Worm (Caenorhabditis elegans) whole organism, young adult: Measurements from ENCODE around the gene T10G3.2.

Experiments
- D2030.7 ChIP-seq: fragments of 200-800 bp; sonication (Bioruptor generic); IDR thresholded peaks from 2 replicates; pipeline ENCODE4 v1.3.6; 2022; ENCODE audit warnings: missing genetic modification reagents, missing genetic modification characterization, missing compliant biosample characterization
- F33H1.4 ChIP-seq: fragments of 200-800 bp; sonication (Bioruptor generic); IDR thresholded peaks from 2 replicates; pipeline ENCODE4 v1.3.6; 2022; ENCODE audit warnings: missing genetic modification reagents, missing genetic modification characterization, missing compliant biosample characterization
- F37B4.10 ChIP-seq: fragments of 200-800 bp; sonication (Bioruptor generic); IDR thresholded peaks from 2 replicates; pipeline ENCODE4 v1.3.6; 2022; ENCODE audit warnings: missing genetic modification characterization, missing compliant biosample characterization
- K11D2.4 ChIP-seq: fragments of 200-800 bp; sonication (Bioruptor generic); IDR thresholded peaks from 2 replicates; pipeline ENCODE4 v1.3.6; 2022; ENCODE audit warnings: missing genetic modification reagents, missing genetic modification characterization, missing compliant biosample characterization
- ZK185.1 ChIP-seq: sonication (generic microtip); optimal IDR thresholded peaks from 2 replicates; lab custom pipeline; 2016; ENCODE audit warnings: mild to moderate bottlenecking, missing genetic modification characterization, missing compliant biosample characterization; ENCODE audit not compliant: poor library complexity, severe bottlenecking
- aptf-3 ChIP-seq: fragments of 200-800 bp; sonication (Bioruptor generic); IDR thresholded peaks from 2 replicates; pipeline ENCODE4 v1.3.6; 2022; ENCODE audit warnings: missing genetic modification characterization, missing compliant biosample characterization
- bed-2 ChIP-seq: fragments of 200-800 bp; sonication (Bioruptor generic); IDR thresholded peaks from 2 replicates; pipeline ENCODE4 v1.3.6; 2022; ENCODE audit warnings: missing genetic modification reagents, missing genetic modification characterization, missing compliant biosample characterization
- ccch-3 ChIP-seq: fragments of 200-800 bp; sonication (Bioruptor generic); optimal IDR thresholded peaks from 2 replicates; lab custom pipeline; 2018; ENCODE audit warnings: mild to moderate bottlenecking, missing genetic modification characterization, missing compliant biosample characterization
- cebp-2 ChIP-seq: fragments of 200-800 bp; sonication (Bioruptor generic); IDR thresholded peaks from 2 replicates; pipeline ENCODE4 v1.3.6; 2022; ENCODE audit warnings: missing genetic modification characterization, missing compliant biosample characterization
- die-1 ChIP-seq: sonication (generic microtip); optimal IDR thresholded peaks from 2 replicates; lab custom pipeline; 2016; ENCODE audit warnings: missing genotype, mild to moderate bottlenecking, missing genetic modification characterization, missing compliant biosample characterization
- rec-8 ChIP-seq, 2 experiments: sonication (generic microtip); optimal IDR thresholded peaks; 2 replicates each; lab custom pipeline; 2016; ENCODE audit warnings: mild to moderate bottlenecking in 2 of 2, missing genetic modification characterization in 2 of 2, missing genetic modification reagents in 2 of 2, missing genotype in 2 of 2, missing biosample characterization in 1 of 2, missing compliant biosample characterization in 1 of 2, moderate library complexity in 1 of 2
- unc-62 ChIP-seq: fragments of 150-350 bp; optimal IDR thresholded peaks from 2 replicates; lab custom pipeline; 2014; ENCODE audit warnings: missing biosample characterization, missing genetic modification reagents, missing genetic modification characterization
- ztf-22 ChIP-seq: fragments of 200-800 bp; sonication (Bioruptor generic); optimal IDR thresholded peaks from 2 replicates; lab custom pipeline; 2018; ENCODE audit warnings: mild to moderate bottlenecking, missing genetic modification characterization, moderate library complexity, missing compliant biosample characterization
- ztf-25 ChIP-seq: fragments of 200-800 bp; sonication (Bioruptor generic); IDR thresholded peaks from 2 replicates; pipeline ENCODE4 v1.3.6; 2022; ENCODE audit warnings: missing genetic modification reagents, missing genetic modification characterization, missing compliant biosample characterization

DNA sequence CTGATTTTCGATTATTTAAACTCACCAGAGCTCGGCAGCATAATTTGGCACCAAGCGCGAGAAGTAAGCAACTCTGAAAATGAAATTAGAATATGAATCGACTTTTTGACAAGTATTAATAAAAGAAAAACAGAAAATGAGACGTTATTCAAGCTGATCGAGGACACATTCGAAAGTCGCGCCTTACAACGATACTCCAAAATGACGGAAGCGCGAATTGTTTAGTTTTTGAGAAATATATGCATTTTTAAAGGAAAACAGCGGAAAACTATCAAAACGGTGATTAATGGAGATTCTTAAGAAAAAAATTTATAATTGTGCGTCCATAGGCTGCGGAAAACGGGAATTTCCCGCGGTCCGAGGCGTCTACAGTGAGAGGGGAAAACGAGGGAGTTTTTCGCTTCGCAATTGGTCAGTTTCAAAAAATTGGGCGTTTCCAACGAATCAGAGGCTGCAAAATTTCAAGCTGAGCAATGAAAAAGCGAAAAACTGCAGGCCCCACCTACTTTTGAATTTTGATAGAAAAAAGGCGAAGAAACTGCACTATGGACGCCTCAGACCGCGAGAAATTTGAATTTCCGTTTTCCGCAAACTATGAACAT, 42.1 kb downstream of the T10G3.2 start, which contains the start of gene mes-4:
- TF ChIP-seq ZK185.1 (tag; lab: Kevin White, UChicago) (no peak), ccch-3 (GFP tag; lab: Kevin White, UChicago) (no peak), cebp-2 (GFP tag; lab: Robert Waterston, UW) (no peak), rec-8 (tag; optimal IDR thresholded peaks at IDR 0.05; lab: Kevin White, UChicago) (no peak), K11D2.4 (GFP tag; lab: Robert Waterston, UW) (no peak), D2030.7 (GFP tag; lab: Robert Waterston, UW) (no peak), ztf-22 (GFP tag; lab: Kevin White, UChicago) (no peak), unc-62 (GFP tag; lab: Kevin White, UChicago) (no peak), bed-2 (GFP tag; lab: Robert Waterston, UW) (no peak), F37B4.10 (GFP tag; lab: Robert Waterston, UW) (no peak), F33H1.4 (GFP tag; lab: Robert Waterston, UW) (no peak), die-1 (tag; lab: Kevin White, UChicago) (no peak), aptf-3 (GFP tag; lab: Robert Waterston, UW) (no peak), ztf-25 (GFP tag; lab: Robert Waterston, UW) (no peak)
